Worm (Caenorhabditis elegans): ENCODE data around the gene ssp-35.

ce11 chrV:12295520-12295919, 31.9 kb upstream of the ssp-35 start:
- TF ChIP-seq F10B5.3 (tag; optimal IDR thresholded peaks at IDR 0.05) (no peak), zag-1 (tag; optimal IDR thresholded peaks at IDR 0.05) (no peak)
